Worm (Caenorhabditis elegans) whole organism, L4 larva: ENCODE data around the gene Y7A5A.3.
A peak's percentile ranks its signal among the peaks of the same experiment; 100 is the strongest.

Source experiments
- F10B5.3 ChIP-seq: sonication (generic microtip); optimal IDR thresholded peaks from 2 replicates; lab custom pipeline; 2016; ENCODE audit warnings: mild to moderate bottlenecking, missing genetic modification characterization, missing compliant biosample characterization
- F26F4.8 ChIP-seq: fragments of 200-800 bp; sonication (Bioruptor generic); conservative IDR thresholded peaks from 2 replicates; pipeline ENCODE4 v1.3.6; 2022; ENCODE audit warnings: missing genetic modification characterization, missing compliant biosample characterization
- F37D6.2 ChIP-seq: sonication (generic microtip); optimal IDR thresholded peaks from 2 replicates; lab custom pipeline; 2016; ENCODE audit warnings: mild to moderate bottlenecking, missing genetic modification characterization, missing compliant biosample characterization
- T26A8.4 ChIP-seq: fragments of 200-800 bp; sonication (Bioruptor generic); IDR thresholded peaks from 2 replicates; pipeline ENCODE4 v1.3.6; 2022; ENCODE audit warnings: missing genetic modification characterization, missing compliant biosample characterization
- Y5F2A.4 ChIP-seq: fragments of 200-800 bp; sonication (Bioruptor generic); optimal IDR thresholded peaks from 2 replicates; lab custom pipeline; 2018; ENCODE audit warnings: mild to moderate bottlenecking, missing genetic modification characterization, missing compliant biosample characterization
- aha-1 ChIP-seq: fragments of 150-350 bp; peaks from one replicate; lab custom pipeline; 2014; ENCODE audit warnings: missing biosample characterization, missing genetic modification characterization
- ama-1 ChIP-seq: fragments of 150-350 bp; optimal IDR thresholded peaks from 2 replicates; lab custom pipeline; 2014; ENCODE audit warnings: inconsistent platforms, mixed read lengths
- arid-1 ChIP-seq: fragments of 200-800 bp; sonication (Bioruptor generic); conservative IDR thresholded peaks from 2 replicates; pipeline ENCODE4 v1.3.6; 2022; ENCODE audit warnings: missing genetic modification reagents, missing genetic modification characterization, missing compliant biosample characterization
- attf-4 ChIP-seq: sonication (generic microtip); optimal IDR thresholded peaks from 3 replicates; lab custom pipeline; 2017; ENCODE audit warnings: missing biosample characterization, missing genetic modification characterization
- ceh-20 ChIP-seq: fragments of 200-800 bp; sonication (Bioruptor generic); IDR thresholded peaks from 2 replicates; pipeline ENCODE4 v1.3.6; 2022; ENCODE audit warnings: missing genetic modification reagents, missing genetic modification characterization, missing compliant biosample characterization
- ceh-32 ChIP-seq: sonication (generic microtip); optimal IDR thresholded peaks from 2 replicates; lab custom pipeline; 2016; ENCODE audit warnings: mild to moderate bottlenecking, missing genetic modification characterization, missing compliant biosample characterization; ENCODE audit not compliant: poor library complexity
- ctbp-1 ChIP-seq: fragments of 200-800 bp; sonication (Bioruptor generic); IDR thresholded peaks from 2 replicates; pipeline ENCODE4 v1.3.6; 2022; ENCODE audit warnings: missing genetic modification reagents, missing genetic modification characterization, missing compliant biosample characterization
- dmd-9 ChIP-seq: fragments of 200-800 bp; sonication (Bioruptor generic); IDR thresholded peaks from 2 replicates; pipeline ENCODE4 v1.3.6; 2022; ENCODE audit warnings: missing genetic modification reagents, missing genetic modification characterization, missing compliant biosample characterization
- fos-1 ChIP-seq: fragments of 150-350 bp; optimal IDR thresholded peaks from 2 replicates; lab custom pipeline; 2014; ENCODE audit warnings: missing biosample characterization, missing genetic modification characterization
- hif-1 ChIP-seq, 2 experiments: sonication (generic microtip); optimal IDR thresholded peaks; 2 replicates each; lab custom pipeline; 2016 to 2017; ENCODE audit warnings: missing compliant biosample characterization in 2 of 2, missing genetic modification characterization in 2 of 2, missing genetic modification reagents in 2 of 2, missing genotype in 2 of 2, mild to moderate bottlenecking in 1 of 2
- hlh-11 ChIP-seq: fragments of 200-800 bp; sonication (Bioruptor generic); optimal IDR thresholded peaks from 2 replicates; lab custom pipeline; 2018; ENCODE audit warnings: mild to moderate bottlenecking, missing genetic modification characterization, missing compliant biosample characterization
- jun-1 ChIP-seq: fragments of 150-350 bp; optimal IDR thresholded peaks from 2 replicates; lab custom pipeline; 2014; ENCODE audit warnings: missing biosample characterization, missing genetic modification reagents, missing genetic modification characterization
- lin-1 ChIP-seq: fragments of 200-800 bp; sonication (Bioruptor generic); IDR thresholded peaks from 2 replicates; pipeline ENCODE4 v1.3.6; 2022; ENCODE audit warnings: missing genetic modification reagents, missing genetic modification characterization, missing compliant biosample characterization
- lin-13 ChIP-seq: fragments of 150-350 bp; optimal IDR thresholded peaks from 2 replicates; lab custom pipeline; 2014; ENCODE audit warnings: missing biosample characterization, missing genetic modification reagents, missing genetic modification characterization
- lin-39 ChIP-seq: fragments of 150-350 bp; optimal IDR thresholded peaks from 2 replicates; lab custom pipeline; 2014; ENCODE audit warnings: missing biosample characterization, missing genetic modification reagents, missing genetic modification characterization
- madf-9 ChIP-seq: fragments of 200-800 bp; sonication (Bioruptor generic); conservative IDR thresholded peaks from 2 replicates; pipeline ENCODE4 v1.3.6; 2022; ENCODE audit warnings: missing genetic modification reagents, missing genetic modification characterization, missing compliant biosample characterization
- mdl-1 ChIP-seq, 2 experiments: fragments of 150-350 bp in 1 of 2; sonication (generic microtip) in 1 of 2; optimal IDR thresholded peaks; 2 replicates each; lab custom pipeline; 2014 to 2017; ENCODE audit warnings: missing biosample characterization in 2 of 2, missing genetic modification characterization in 2 of 2
- mes-2 ChIP-seq: sonication (generic microtip); optimal IDR thresholded peaks from 2 replicates; lab custom pipeline; 2016; ENCODE audit warnings: missing genotype, mild to moderate bottlenecking, missing genetic modification characterization, missing compliant biosample characterization; ENCODE audit not compliant: poor library complexity, severe bottlenecking
- mxl-3 ChIP-seq: fragments of 200-800 bp; sonication (Bioruptor generic); optimal IDR thresholded peaks from 2 replicates; lab custom pipeline; 2018; ENCODE audit warnings: mild to moderate bottlenecking, missing genetic modification characterization, missing compliant biosample characterization
- nhr-11 ChIP-seq: fragments of 150-350 bp; optimal IDR thresholded peaks from 2 replicates; lab custom pipeline; 2014; ENCODE audit warnings: missing biosample characterization, missing genetic modification characterization
- nhr-77 ChIP-seq: fragments of 150-350 bp; optimal IDR thresholded peaks from 2 replicates; lab custom pipeline; 2014; ENCODE audit warnings: missing biosample characterization, missing genetic modification characterization
- rbr-2 ChIP-seq: sonication (generic microtip); optimal IDR thresholded peaks from 2 replicates; lab custom pipeline; 2016; ENCODE audit warnings: missing genotype, missing genetic modification characterization, missing compliant biosample characterization
- sdz-12 ChIP-seq: fragments of 200-800 bp; sonication (Bioruptor generic); optimal IDR thresholded peaks from 2 replicates; lab custom pipeline; 2018; ENCODE audit warnings: mild to moderate bottlenecking, missing genetic modification characterization, missing compliant biosample characterization
- spr-1 ChIP-seq: sonication (generic microtip); optimal IDR thresholded peaks from 2 replicates; lab custom pipeline; 2016; ENCODE audit warnings: mild to moderate bottlenecking, missing genetic modification characterization, missing compliant biosample characterization
- unc-39 ChIP-seq: sonication (generic microtip); optimal IDR thresholded peaks from 2 replicates; lab custom pipeline; 2017; ENCODE audit warnings: missing biosample characterization, missing genetic modification characterization
- unc-62 ChIP-seq, 3 experiments: fragments of 150-350 bp in 1 of 3; sonication (generic microtip); optimal IDR thresholded peaks in 2 of 3; peaks in 1 of 3; 1 replicate in 1 of 3; 2 replicates in 2 of 3; lab custom pipeline; 2014 to 2017; ENCODE audit warnings: missing biosample characterization in 3 of 3, missing genetic modification characterization in 3 of 3, missing genetic modification reagents in 3 of 3, missing genotype in 1 of 3
- zip-11 ChIP-seq: fragments of 200-800 bp; sonication (Bioruptor generic); IDR thresholded peaks from 2 replicates; pipeline ENCODE4 v1.3.6; 2022; ENCODE audit warnings: missing genetic modification characterization, missing compliant biosample characterization
- ztf-7 ChIP-seq: fragments of 150-350 bp; optimal IDR thresholded peaks from 2 replicates; lab custom pipeline; 2014; ENCODE audit warnings: missing biosample characterization, missing genetic modification characterization

Y7A5A.3 gene

ce11 chrX:15784570-15784969 lies at the start of gene Y7A5A.3:
Gene Y7A5A.3, minus strand, starts transcription at chrX:15784670.
- TF ChIP-seq mdl-1 (tag; optimal IDR thresholded peaks at IDR 0.05; lab: Kevin White, UChicago) (no peak), hif-1 (tag; optimal IDR thresholded peaks at IDR 0.05; lab: Kevin White, UChicago) (no peak)

- no peak for TF ChIP-seq mdl-1 (tag; optimal IDR thresholded peaks at IDR 0.05; lab: Kevin White, UChicago)
- TF ChIP-seq F26F4.8, result no peak
- TF ChIP-seq mes-2 (tag; lab: Kevin White, UChicago), result no peak
- TF ChIP-seq hlh-11 (tag; lab: Kevin White, UChicago), result no peak
- TF ChIP-seq hif-1 (tag; optimal IDR thresholded peaks at IDR 0.05; lab: Kevin White, UChicago), result no peak
- no peak for TF ChIP-seq Y5F2A.4
- TF ChIP-seq F37D6.2 (tag; lab: Kevin White, UChicago), result no peak
- TF ChIP-seq ceh-20 (GFP tag; lab: Robert Waterston, UW), result no peak
- no peak for TF ChIP-seq lin-39 (tag; lab: Kevin White, UChicago)
- TF ChIP-seq attf-4 (tag; lab: Kevin White, UChicago), result no peak
- TF ChIP-seq dmd-9 (GFP tag; lab: Robert Waterston, UW), result no peak
These were observed 47.1 kb upstream of the Y7A5A.3 start for ce11 chrX:15831537-15831936.

ce11 chrX:15828059-15828458 lies 43.6 kb upstream of the Y7A5A.3 start, which contains the start of gene Y7A5A.20:
Gene Y7A5A.20, plus strand, starts transcription at chrX:15828359.
- TF ChIP-seq lin-13 (GFP tag; lab: Kevin White, UChicago) (no peak), unc-39 (no peak)

ce11 chrX:15826866-15827265 lies 42.4 kb upstream of the Y7A5A.3 start, which contains the start of gene Y7A5A.9:
Gene Y7A5A.9, plus strand, starts transcription at chrX:15827166.
- TF ChIP-seq dmd-9 (GFP tag; lab: Robert Waterston, UW) (no peak), ama-1 (no peak), rbr-2 (tag; lab: Kevin White, UChicago) (no peak), ztf-7 (tag; lab: Kevin White, UChicago) (no peak), spr-1 (tag; lab: Kevin White, UChicago) (no peak), aha-1 (tag; lab: Kevin White, UChicago) (peak; percentile 54), F10B5.3 (tag; lab: Kevin White, UChicago) (no peak), madf-9 (GFP tag; lab: Robert Waterston, UW) (no peak)

ce11 chrX:15822197-15822596 lies 37.7 kb upstream of the Y7A5A.3 start, which contains the start of gene Y7A5A.8:
Gene Y7A5A.8, plus strand, starts transcription at chrX:15822497.
- TF ChIP-seq ceh-32 (tag; lab: Kevin White, UChicago) (no peak), ctbp-1 (GFP tag; lab: Robert Waterston, UW) (no peak), jun-1 (no peak), arid-1 (no peak), mxl-3 (no peak), sdz-12 (GFP tag; lab: Kevin White, UChicago) (no peak), F37D6.2 (tag; lab: Kevin White, UChicago) (no peak), hlh-11 (tag; lab: Kevin White, UChicago) (no peak), madf-9 (GFP tag; lab: Robert Waterston, UW) (no peak), zip-11 (GFP tag; lab: Robert Waterston, UW) (no peak), lin-1 (GFP tag; lab: Robert Waterston, UW) (no peak), fos-1 (no peak), nhr-11 (no peak), nhr-77 (no peak)
- TF ChIP-seq, all 104 proteins: peak for 0

ce11 chrX:15814548-15814947 lies 30.1 kb upstream of the Y7A5A.3 start:
- peak; percentile 75 for TF ChIP-seq aha-1 (tag; lab: Kevin White, UChicago)
- TF ChIP-seq unc-62 (GFP tag; optimal IDR thresholded peaks at IDR 0.05 in 1 of 2; lab: Kevin White, UChicago), result peak in 1 of 2 experiments; percentile 74
- TF ChIP-seq unc-62 (tag; optimal IDR thresholded peaks at IDR 0.05; lab: Kevin White, UChicago), result no peak
- no peak for TF ChIP-seq T26A8.4
